Worm (Caenorhabditis elegans): ENCODE results near the gene B0336.12.

The B0336.12 gene

ce11 chrIII:5697266-5697665 is 12.7 kb downstream of the B0336.12 start, which contains the start of gene B0336.7:
B0336.7 (minus strand) TSS chrIII:5697366.
- TF ChIP-seq aly-2 (tag; optimal IDR thresholded peaks at IDR 0.05) (no peak), lin-11 (tag; optimal IDR thresholded peaks at IDR 0.05) (no peak), elt-3 (tag; optimal IDR thresholded peaks at IDR 0.05) (no peak), ztf-4 (tag; optimal IDR thresholded peaks at IDR 0.05) (no peak), gmeb-1 (tag; optimal IDR thresholded peaks at IDR 0.05) (no peak), ceh-82 (tag; optimal IDR thresholded peaks at IDR 0.05) (no peak), Y55F3AM.14 (GFP tag; optimal IDR thresholded peaks at IDR 0.05) (no peak), unc-62 (GFP tag; optimal IDR thresholded peaks at IDR 0.05) (no peak), mbf-1 (tag; optimal IDR thresholded peaks at IDR 0.05) (no peak), nhr-25 (tag; optimal IDR thresholded peaks at IDR 0.05) (no peak), R02D3.7 (tag; optimal IDR thresholded peaks at IDR 0.05) (no peak)

DNA sequence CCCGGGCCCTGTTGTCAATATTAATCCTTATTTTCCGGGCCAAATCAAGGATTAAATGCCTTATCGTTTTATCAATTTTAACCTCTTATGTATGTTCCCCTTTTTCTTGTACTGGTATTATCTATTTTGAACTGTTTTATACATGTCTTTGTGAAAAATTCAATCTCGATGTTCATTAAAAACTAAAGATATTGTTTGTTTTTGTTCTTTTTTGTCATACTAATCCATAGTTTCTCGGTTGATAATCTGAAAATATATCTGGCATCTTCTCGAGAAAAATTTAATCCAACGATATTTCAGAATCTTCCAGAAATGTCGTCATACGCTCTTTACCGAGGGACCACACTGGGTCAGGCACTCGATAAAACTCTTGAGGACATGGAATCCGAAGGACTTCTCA is 16.2 kb downstream of the B0336.12 start, which contains the start of gene B0336.13:
TSS of gene B0336.13 (plus strand) at position 301 of the 400 bp plus-strand sequence.
- TF ChIP-seq sem-4 (tag; optimal IDR thresholded peaks at IDR 0.05): no peak
- no peak for TF ChIP-seq zag-1 (tag; optimal IDR thresholded peaks at IDR 0.05)
- TF ChIP-seq blmp-1 (tag; optimal IDR thresholded peaks at IDR 0.05; ENCODE audit: insufficient read depth): no peak
- no peak for TF ChIP-seq mbf-1 (tag; optimal IDR thresholded peaks at IDR 0.05)
- TF ChIP-seq nhr-25 (tag; optimal IDR thresholded peaks at IDR 0.05): no peak
- TF ChIP-seq unc-55 (GFP tag; optimal IDR thresholded peaks at IDR 0.05): no peak
- TF ChIP-seq nhr-129 (tag; optimal IDR thresholded peaks at IDR 0.05): no peak
- TF ChIP-seq crh-2 (tag; optimal IDR thresholded peaks at IDR 0.05): no peak
- no peak for TF ChIP-seq R02D3.7 (tag; optimal IDR thresholded peaks at IDR 0.05)
- TF ChIP-seq ztf-11 (tag; optimal IDR thresholded peaks at IDR 0.05): no peak
- TF ChIP-seq Y55F3AM.14 (GFP tag; optimal IDR thresholded peaks at IDR 0.05): no peak
- no peak for TF ChIP-seq lin-11 (tag; optimal IDR thresholded peaks at IDR 0.05)
- TF ChIP-seq peb-1 (tag; optimal IDR thresholded peaks at IDR 0.05): no peak
- no peak for TF ChIP-seq egl-27 (tag; optimal IDR thresholded peaks at IDR 0.05)

- TF ChIP-seq nhr-21 (tag; optimal IDR thresholded peaks at IDR 0.05): no peak
- TF ChIP-seq unc-55 (GFP tag; optimal IDR thresholded peaks at IDR 0.05): peak; percentile 59
- peak in 1 of 2 experiments; percentile 30 for TF ChIP-seq lsy-2 (tag; optimal IDR thresholded peaks at IDR 0.05)
- no peak for TF ChIP-seq peb-1 (tag; optimal IDR thresholded peaks at IDR 0.05)
- peak; percentile 14 for TF ChIP-seq lin-11 (tag; optimal IDR thresholded peaks at IDR 0.05)
- TF ChIP-seq C34F6.9 (tag; optimal IDR thresholded peaks at IDR 0.05): peak; percentile 27
- peak; percentile 6 for TF ChIP-seq nhr-129 (tag; optimal IDR thresholded peaks at IDR 0.05)
Observed at ce11 chrIII:5692690-5693089, 17.3 kb downstream of the B0336.12 start, which contains the start of the genes abi-1 and arle-14. abi-1 (minus strand) TSS chrIII:5692740. arle-14 (plus strand) TSS chrIII:5692906.

DNA sequence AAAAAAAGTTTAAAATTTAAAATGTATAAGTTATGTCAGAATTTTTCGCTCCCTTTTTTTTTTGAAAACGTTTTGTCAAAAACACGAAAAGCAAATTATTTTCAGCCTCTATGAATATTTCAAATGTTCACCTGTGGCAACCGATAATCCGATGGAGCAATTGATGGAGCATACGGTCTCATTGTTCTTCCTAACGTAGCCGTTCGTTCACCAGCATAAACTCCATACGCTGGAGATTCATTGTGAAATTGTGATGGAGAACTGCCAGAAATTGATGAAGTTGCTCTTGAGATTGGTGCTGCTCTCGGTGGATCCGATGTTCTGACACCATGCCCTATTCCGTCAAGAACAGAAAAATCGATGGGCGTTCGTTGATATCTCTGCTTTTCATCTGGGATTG is 18.1 kb downstream of the B0336.12 start:
- TF ChIP-seq sma-9 (GFP tag; optimal IDR thresholded peaks at IDR 0.05) (no peak), sma-9 (tag; optimal IDR thresholded peaks at IDR 0.05) (no peak), nhr-21 (tag; optimal IDR thresholded peaks at IDR 0.05) (no peak), ztf-11 (tag; optimal IDR thresholded peaks at IDR 0.05) (no peak), nhr-6 (tag; optimal IDR thresholded peaks at IDR 0.05) (no peak), peb-1 (tag; optimal IDR thresholded peaks at IDR 0.05) (no peak), nhr-23 (tag; optimal IDR thresholded peaks at IDR 0.05) (no peak), nhr-237 (tag; optimal IDR thresholded peaks at IDR 0.05) (no peak), unc-62 (GFP tag; optimal IDR thresholded peaks at IDR 0.05) (no peak), ama-1 (optimal IDR thresholded peaks at IDR 0.05) (no peak), unc-39 (tag; optimal IDR thresholded peaks at IDR 0.05) (no peak), sem-4 (tag; optimal IDR thresholded peaks at IDR 0.05) (no peak), sma-3 (GFP tag; optimal IDR thresholded peaks at IDR 0.05) (no peak), lin-11 (tag; optimal IDR thresholded peaks at IDR 0.05) (no peak), crh-2 (tag; optimal IDR thresholded peaks at IDR 0.05) (no peak), nhr-25 (tag; optimal IDR thresholded peaks at IDR 0.05) (no peak), gmeb-1 (tag; optimal IDR thresholded peaks at IDR 0.05) (no peak)

ce11 chrIII:5688246-5688645 is 21.7 kb downstream of the B0336.12 start:
- TF ChIP-seq unc-62 (GFP tag; optimal IDR thresholded peaks at IDR 0.05) (no peak), lin-39 (tag; optimal IDR thresholded peaks at IDR 0.05) (no peak), blmp-1 (tag; optimal IDR thresholded peaks at IDR 0.05; ENCODE audit: insufficient read depth) (no peak), ztf-1 (GFP tag; conservative IDR thresholded peaks at IDR 0.05) (no peak), gmeb-1 (tag; optimal IDR thresholded peaks at IDR 0.05) (no peak), lin-11 (tag; optimal IDR thresholded peaks at IDR 0.05) (no peak), ztf-4 (tag; optimal IDR thresholded peaks at IDR 0.05) (no peak), F13H6.1 (tag; optimal IDR thresholded peaks at IDR 0.05) (peak; percentile 78), mbf-1 (tag; optimal IDR thresholded peaks at IDR 0.05) (no peak), lin-13 (GFP tag; optimal IDR thresholded peaks at IDR 0.05) (peak; percentile 10), nhr-11 (tag; optimal IDR thresholded peaks at IDR 0.05) (no peak), nhr-6 (tag; optimal IDR thresholded peaks at IDR 0.05) (no peak), C34F6.9 (tag; optimal IDR thresholded peaks at IDR 0.05) (peak; percentile 69), lsy-2 (tag; optimal IDR thresholded peaks at IDR 0.05) (peak in 1 of 2 experiments; percentile 48), mdl-1 (tag; optimal IDR thresholded peaks at IDR 0.05) (no peak), ama-1 (optimal IDR thresholded peaks at IDR 0.05) (peak; percentile 48), dmd-4 (tag; optimal IDR thresholded peaks at IDR 0.05) (no peak), ceh-16 (tag; optimal IDR thresholded peaks at IDR 0.05) (no peak), sma-3 (GFP tag; optimal IDR thresholded peaks at IDR 0.05) (no peak), R02D3.7 (tag; optimal IDR thresholded peaks at IDR 0.05) (no peak), nhr-10 (tag; optimal IDR thresholded peaks at IDR 0.05) (no peak), nhr-77 (tag; optimal IDR thresholded peaks at IDR 0.05) (no peak), zag-1 (tag; optimal IDR thresholded peaks at IDR 0.05) (no peak), sma-9 (GFP tag; optimal IDR thresholded peaks at IDR 0.05) (peak; percentile 63), sma-9 (tag; optimal IDR thresholded peaks at IDR 0.05) (no peak), mab-5 (tag; optimal IDR thresholded peaks at IDR 0.05) (no peak), crh-2 (tag; optimal IDR thresholded peaks at IDR 0.05) (peak; percentile 69), Y55F3AM.14 (GFP tag; optimal IDR thresholded peaks at IDR 0.05) (no peak), sem-4 (tag; optimal IDR thresholded peaks at IDR 0.05) (peak; percentile 24)

Data from whole organism, L2 larva.